Fruit fly (Drosophila melanogaster) ovary, adult (tissue): ENCODE data around the gene CG17917.

Experiments used
- CG17801 ChIP-seq: fragments of 200-800 bp; optimal IDR thresholded peaks from 2 replicates; lab custom pipeline; 2019; ENCODE audit warnings: missing biosample characterization, mild to moderate bottlenecking, missing genetic modification characterization, moderate library complexity; ENCODE audit not compliant: partially characterized antibody

The CG17917 gene

DNA sequence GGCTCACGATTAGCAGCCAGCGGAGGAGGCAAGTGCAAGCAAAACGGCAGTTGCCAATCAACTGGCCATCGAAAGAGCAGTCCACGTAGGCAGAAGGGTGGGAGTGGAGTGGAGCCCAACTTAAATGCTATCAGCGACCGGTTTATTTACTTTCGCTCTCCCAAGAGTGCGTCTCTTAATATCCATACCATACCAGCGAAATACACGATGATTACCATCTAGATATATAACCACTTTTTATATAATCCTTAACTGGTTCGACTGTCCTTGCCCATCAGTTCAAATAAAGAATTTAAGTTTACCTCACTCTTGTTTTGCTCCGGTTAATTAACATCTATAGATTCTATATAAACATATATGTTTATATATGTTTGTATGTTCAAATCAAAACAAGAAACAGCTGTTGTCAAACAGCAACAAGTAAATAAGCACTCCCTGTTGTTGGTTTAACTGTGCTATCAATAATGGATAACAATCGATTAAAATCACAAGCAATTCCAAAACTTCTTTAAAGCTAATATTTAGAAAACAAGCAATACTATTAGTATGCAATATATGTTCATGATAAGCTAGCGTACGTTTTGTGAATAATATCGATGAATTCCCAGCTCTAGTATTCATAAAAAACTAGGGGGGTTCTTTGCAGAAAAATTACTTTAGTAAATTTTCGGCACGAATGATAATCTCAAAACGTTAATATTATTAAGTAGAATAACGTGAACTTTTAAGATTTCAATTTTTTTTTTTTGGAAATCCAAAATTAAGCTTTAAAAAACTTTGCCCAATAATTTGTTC, 31.9 kb downstream of the CG17917 start:
- no peak for TF ChIP-seq CG17801 (GFP tag; lab: Kevin White, UChicago)

DNA sequence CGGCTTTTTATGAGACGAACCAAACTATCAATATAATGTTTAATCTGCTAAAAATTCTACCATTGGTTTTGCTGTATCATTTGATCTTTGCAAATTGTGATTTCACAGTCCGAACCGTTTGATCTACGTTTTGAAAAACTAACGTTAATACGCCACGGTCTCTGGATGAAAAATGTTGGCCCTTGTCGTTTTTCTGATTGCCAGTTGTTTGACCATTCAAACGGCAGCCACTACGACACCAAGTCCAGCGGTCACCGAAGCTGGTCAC, 32.5 kb downstream of the CG17917 start, which contains the start of gene CG42564:
Gene CG42564 (plus strand): TSS at position 169 of the 268 bp plus-strand sequence.
- no peak for TF ChIP-seq CG17801 (GFP tag; lab: Kevin White, UChicago)

- TF ChIP-seq CG17801 (GFP tag; lab: Kevin White, UChicago): no peak
Measured at dm6 chr3R:6375944-6376343, 34.2 kb downstream of the CG17917 start, which contains the start of gene CRAT. TSS of gene CRAT (minus strand) at chr3R:6376044.

DNA sequence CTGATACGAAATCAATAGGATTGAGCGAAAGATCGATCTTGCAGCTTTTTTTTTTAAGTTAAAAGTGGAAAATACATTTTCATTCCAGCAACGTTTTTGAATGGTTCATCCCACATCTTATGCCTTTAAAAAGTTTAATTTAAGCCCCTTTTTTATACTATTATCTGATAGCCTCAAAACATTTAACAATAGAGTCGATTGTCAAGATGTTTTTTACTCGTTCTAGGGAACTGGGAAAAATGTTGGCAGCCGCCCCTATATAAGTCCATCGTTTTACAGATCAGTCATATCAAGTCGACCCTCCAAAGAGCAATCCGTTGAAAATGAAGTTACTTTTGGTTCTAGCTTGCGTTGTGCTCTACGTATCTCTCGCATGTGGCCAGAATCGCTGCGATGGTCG, 35.7 kb downstream of the CG17917 start, which contains the start of gene CG42537:
Gene CG42537 (plus strand): TSS at position 301 of the 400 bp plus-strand sequence.
- no peak for TF ChIP-seq CG17801 (GFP tag; lab: Kevin White, UChicago)

DNA sequence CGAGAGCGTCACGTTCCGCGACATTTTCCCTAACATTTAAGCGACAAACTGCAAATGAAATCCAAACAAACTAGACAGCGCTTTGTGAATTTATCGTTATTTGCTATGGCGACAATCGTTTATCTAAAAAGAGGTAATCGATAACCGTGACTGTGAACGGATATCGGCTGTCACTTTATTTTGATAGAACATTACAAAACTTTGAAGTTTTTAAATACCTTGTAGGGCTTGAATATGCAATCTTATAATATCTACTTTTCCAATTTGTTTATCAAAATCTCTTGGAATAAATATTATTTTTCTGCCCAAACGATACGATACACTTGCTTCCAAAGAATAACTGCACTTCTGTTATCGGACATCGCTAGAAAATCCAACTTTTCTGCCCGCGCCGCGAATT, 38.4 kb downstream of the CG17917 start, which contains the start of the genes CG1024 and TfIIFalpha:
Gene CG1024 (minus strand): TSS at position 200 of the 400 bp plus-strand sequence.
Gene TfIIFalpha (plus strand): TSS at position 339 of the 400 bp plus-strand sequence.
- peak; percentile 24 for TF ChIP-seq CG17801 (GFP tag; lab: Kevin White, UChicago)

DNA sequence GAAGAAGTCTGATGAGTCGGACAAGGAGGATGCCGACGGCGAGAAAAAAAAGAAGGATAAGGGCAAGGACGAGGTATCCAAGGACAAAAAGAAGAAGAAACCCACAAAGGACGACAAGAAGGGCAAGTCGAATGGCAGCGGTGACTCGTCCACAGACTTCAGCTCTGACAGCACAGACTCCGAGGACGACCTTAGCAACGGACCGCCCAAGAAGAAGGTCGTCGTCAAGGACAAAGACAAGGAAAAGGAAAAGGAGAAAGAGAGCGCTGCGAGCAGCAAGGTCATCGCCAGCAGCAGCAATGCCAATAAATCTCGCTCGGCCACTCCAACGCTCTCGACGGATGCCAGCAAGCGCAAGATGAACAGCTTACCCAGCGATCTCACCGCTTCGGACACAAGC, 40.0 kb downstream of the CG17917 start:
- no peak for TF ChIP-seq CG17801 (GFP tag; lab: Kevin White, UChicago)

dm6 chr3R:6382733-6383465, 41.1 kb downstream of the CG17917 start, which contains the start of gene gzl:
TSS of gene gzl (plus strand) at chr3R:6382914.
- TF ChIP-seq CG17801 (GFP tag; lab: Kevin White, UChicago): peak; percentile 25

- TF ChIP-seq CG17801 (GFP tag; lab: Kevin White, UChicago): no peak
Measured at dm6 chr3R:6383466-6383769, 41.6 kb downstream of the CG17917 start.

DNA sequence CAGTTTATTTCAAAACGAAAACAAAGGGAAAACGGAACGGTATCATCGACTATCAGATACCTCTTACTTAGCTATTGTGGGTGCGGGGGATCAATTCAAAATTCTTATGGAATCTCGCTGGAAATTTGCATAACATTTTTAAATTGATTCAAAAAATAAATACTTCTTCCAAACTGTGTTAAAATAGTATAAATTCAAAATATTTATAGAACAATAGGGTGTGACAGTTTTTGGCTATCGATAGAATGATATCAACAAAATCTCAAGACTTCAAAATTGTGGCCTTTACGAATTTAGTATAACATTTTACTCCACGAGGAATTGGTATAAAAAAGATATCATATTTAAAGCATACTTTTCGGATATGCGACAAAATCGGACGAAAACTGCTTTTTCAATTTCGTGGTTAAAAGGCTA, 46.7 kb downstream of the CG17917 start:
- no peak for TF ChIP-seq CG17801 (GFP tag; lab: Kevin White, UChicago)
